Worm (Caenorhabditis elegans) whole organism, L1 larva: Measurements from ENCODE around the gene ZC477.4.

Source experiments
- C34B4.2 ChIP-seq: sonication (generic microtip); optimal IDR thresholded peaks from 2 replicates; lab custom pipeline; 2017; ENCODE audit warnings: mild to moderate bottlenecking, missing genetic modification characterization, missing compliant biosample characterization
- aly-2 ChIP-seq: fragments of 150-350 bp; optimal IDR thresholded peaks from 2 replicates; lab custom pipeline; 2014; ENCODE audit warnings: missing biosample characterization, missing genetic modification characterization
- ama-1 ChIP-seq: fragments of 150-350 bp; optimal IDR thresholded peaks from 2 replicates; lab custom pipeline; 2014
- blmp-1 ChIP-seq: fragments of 150-350 bp; optimal IDR thresholded peaks from 2 replicates; lab custom pipeline; 2014; ENCODE audit warnings: missing biosample characterization, missing genetic modification characterization
- ceh-63 ChIP-seq: fragments of 200-800 bp; sonication (Bioruptor generic); optimal IDR thresholded peaks from 2 replicates; lab custom pipeline; 2018; ENCODE audit warnings: mild to moderate bottlenecking, missing genetic modification characterization, missing compliant biosample characterization
- ces-1 ChIP-seq: fragments of 150-350 bp; optimal IDR thresholded peaks from 2 replicates; lab custom pipeline; 2014; ENCODE audit warnings: missing biosample characterization, missing genetic modification reagents, missing genetic modification characterization
- efl-1 ChIP-seq, 4 experiments: fragments of 150-350 bp; optimal IDR thresholded peaks in 3 of 4; peaks in 1 of 4; 1 replicate in 1 of 4; 2 replicates in 3 of 4; lab custom pipeline; 2014; ENCODE audit warnings: missing biosample characterization in 2 of 4, missing genetic modification characterization in 2 of 4, missing genetic modification reagents in 2 of 4
- elt-3 ChIP-seq, 6 experiments: fragments of 150-350 bp in 1 of 6; sonication (generic microtip); optimal IDR thresholded peaks; 2 replicates each; lab custom pipeline; 2017 to 2018; ENCODE audit warnings: missing biosample characterization in 6 of 6, missing genetic modification characterization in 6 of 6, inconsistent platforms in 1 of 6
- fos-1 ChIP-seq: fragments of 150-350 bp; optimal IDR thresholded peaks from 2 replicates; lab custom pipeline; 2014; ENCODE audit warnings: missing biosample characterization, missing genetic modification characterization
- grh-1 ChIP-seq: fragments of 200-800 bp; sonication (Bioruptor generic); IDR thresholded peaks from 2 replicates; pipeline ENCODE4 v1.3.6; 2022; ENCODE audit warnings: missing genetic modification reagents, missing genetic modification characterization, missing compliant biosample characterization
- hpl-2 ChIP-seq: fragments of 150-350 bp; optimal IDR thresholded peaks from 2 replicates; lab custom pipeline; 2014; ENCODE audit warnings: missing biosample characterization, missing genetic modification reagents, missing genetic modification characterization
- lin-14 ChIP-seq: fragments of 200-800 bp; sonication (Bioruptor generic); optimal IDR thresholded peaks from 2 replicates; lab custom pipeline; 2018; ENCODE audit warnings: mild to moderate bottlenecking, missing genetic modification characterization, moderate library complexity, missing compliant biosample characterization
- lin-35 ChIP-seq, 2 experiments: fragments of 150-350 bp; optimal IDR thresholded peaks; 2 replicates each; lab custom pipeline; 2014; ENCODE audit warnings: missing biosample characterization in 2 of 2, missing genetic modification characterization in 2 of 2, missing genetic modification reagents in 2 of 2
- lir-3 ChIP-seq: sonication (generic microtip); optimal IDR thresholded peaks from 2 replicates; lab custom pipeline; 2016; ENCODE audit warnings: mild to moderate bottlenecking, missing genetic modification characterization, moderate library complexity, missing compliant biosample characterization; ENCODE audit not compliant: poor library complexity
- lsy-2 ChIP-seq, 2 experiments: fragments of 150-350 bp; optimal IDR thresholded peaks; 2 replicates each; lab custom pipeline; 2014; ENCODE audit warnings: missing biosample characterization in 2 of 2, missing genetic modification characterization in 2 of 2
- mdl-1 ChIP-seq, 2 experiments: fragments of 150-350 bp; optimal IDR thresholded peaks; 2 replicates each; lab custom pipeline; 2014 to 2017; ENCODE audit warnings: missing biosample characterization in 2 of 2, missing genetic modification characterization in 2 of 2, inconsistent platforms in 1 of 2
- nhr-47 ChIP-seq: sonication (generic microtip); optimal IDR thresholded peaks from 2 replicates; lab custom pipeline; 2016; ENCODE audit warnings: mild to moderate bottlenecking, missing genetic modification characterization, moderate library complexity, missing compliant biosample characterization
- nhr-71 ChIP-seq: sonication (generic microtip); optimal IDR thresholded peaks from 2 replicates; lab custom pipeline; 2016; ENCODE audit warnings: mild to moderate bottlenecking, missing genetic modification characterization, moderate library complexity, missing compliant biosample characterization
- nhr-85 ChIP-seq: sonication (generic microtip); peaks from one replicate; lab custom pipeline; 2016; ENCODE audit warnings: missing genetic modification characterization, inconsistent platforms, missing compliant biosample characterization
- nhr-90 ChIP-seq: sonication (generic microtip); optimal IDR thresholded peaks from 2 replicates; lab custom pipeline; 2016; ENCODE audit warnings: mild to moderate bottlenecking, missing genetic modification characterization, missing compliant biosample characterization; ENCODE audit not compliant: poor library complexity
- pax-3 ChIP-seq: fragments of 200-800 bp; sonication (Bioruptor generic); optimal IDR thresholded peaks from 2 replicates; lab custom pipeline; 2018; ENCODE audit warnings: mild to moderate bottlenecking, missing genetic modification characterization, moderate library complexity, missing compliant biosample characterization
- pqm-1 ChIP-seq: sonication (generic microtip); optimal IDR thresholded peaks from 3 replicates; lab custom pipeline; 2017; ENCODE audit warnings: missing biosample characterization, missing genetic modification characterization
- rnt-1 ChIP-seq: sonication (generic microtip); optimal IDR thresholded peaks from 2 replicates; lab custom pipeline; 2016; ENCODE audit warnings: mild to moderate bottlenecking, missing genetic modification characterization, moderate library complexity, missing compliant biosample characterization
- sox-4 ChIP-seq: sonication (generic microtip); optimal IDR thresholded peaks from 2 replicates; lab custom pipeline; 2016; ENCODE audit warnings: missing genetic modification characterization, missing compliant biosample characterization
- sptf-1 ChIP-seq: fragments of 150-350 bp; optimal IDR thresholded peaks from 2 replicates; lab custom pipeline; 2014; ENCODE audit warnings: missing biosample characterization, missing genetic modification characterization
- tlp-1 ChIP-seq: fragments of 150-350 bp; optimal IDR thresholded peaks from 2 replicates; lab custom pipeline; 2014; ENCODE audit warnings: missing biosample characterization, missing genetic modification characterization
- unc-130 ChIP-seq: fragments of 150-350 bp; optimal IDR thresholded peaks from 2 replicates; lab custom pipeline; 2017; ENCODE audit warnings: missing biosample characterization, missing genetic modification characterization, inconsistent platforms
- unc-86 ChIP-seq: sonication (generic microtip); optimal IDR thresholded peaks from 2 replicates; lab custom pipeline; 2016; ENCODE audit warnings: missing genetic modification characterization, missing compliant biosample characterization
- vab-15 ChIP-seq: sonication (generic microtip); optimal IDR thresholded peaks from 2 replicates; lab custom pipeline; 2017; ENCODE audit warnings: missing genotype, mild to moderate bottlenecking, missing genetic modification characterization, missing compliant biosample characterization
- xbp-1 ChIP-seq: sonication (generic microtip); optimal IDR thresholded peaks from 2 replicates; lab custom pipeline; 2016; ENCODE audit warnings: missing genetic modification characterization, missing compliant biosample characterization
- zip-4 ChIP-seq: fragments of 200-800 bp; sonication (Bioruptor generic); optimal IDR thresholded peaks from 2 replicates; lab custom pipeline; 2018; ENCODE audit warnings: mild to moderate bottlenecking, missing genetic modification characterization, moderate library complexity, missing compliant biosample characterization
- ztf-11 ChIP-seq, 2 experiments: sonication (generic microtip); optimal IDR thresholded peaks; 2 replicates each; lab custom pipeline; 2016 to 2017; ENCODE audit warnings: missing genetic modification characterization in 2 of 2, missing biosample characterization in 1 of 2, missing compliant biosample characterization in 1 of 2
- ztf-4 ChIP-seq: fragments of 150-350 bp; optimal IDR thresholded peaks from 2 replicates; lab custom pipeline; 2014; ENCODE audit warnings: missing biosample characterization, missing genetic modification characterization

The ZC477.4 gene

ce11 chrIV:7083976-7084375 lies 14.6 kb downstream of the ZC477.4 start:
- no peak for TF ChIP-seq xbp-1
- no peak for TF ChIP-seq C34B4.2
- TF ChIP-seq grh-1: no peak
- TF ChIP-seq lin-14: no peak
- no peak for TF ChIP-seq lin-35 (GFP tag; optimal IDR thresholded peaks at IDR 0.05; lab: Kevin White, UChicago)
- no peak for TF ChIP-seq ztf-4
- TF ChIP-seq sox-4 (tag; lab: Kevin White, UChicago): no peak

ce11 chrIV:7083382-7083784 lies 15.2 kb downstream of the ZC477.4 start, which contains the start of gene Y43B11AR.3:
Gene Y43B11AR.3 (minus strand): TSS chrIV:7083716.
- TF ChIP-seq efl-1 (optimal IDR thresholded peaks at IDR 0.05; lab: Kevin White, UChicago): peak; percentile 9 to 12
- peak in 1 of 2 experiments; percentile 22 for TF ChIP-seq efl-1 (GFP tag; optimal IDR thresholded peaks at IDR 0.05 in 1 of 2; lab: Kevin White, UChicago)
- no peak for TF ChIP-seq lin-35 (GFP tag; optimal IDR thresholded peaks at IDR 0.05; lab: Kevin White, UChicago)
- TF ChIP-seq fos-1 (tag; lab: Kevin White, UChicago): peak; percentile 44
- TF ChIP-seq rnt-1 (tag; lab: Kevin White, UChicago): peak; percentile 30
- TF ChIP-seq vab-15 (tag; lab: Kevin White, UChicago): no peak
- TF ChIP-seq nhr-85: peak; percentile 56
- TF ChIP-seq nhr-71 (tag; lab: Kevin White, UChicago): peak; percentile 46
- TF ChIP-seq ama-1 (lab: Kevin White, UChicago): peak; percentile 49
- TF ChIP-seq nhr-47 (tag; lab: Kevin White, UChicago): peak; percentile 8
- peak; percentile 78 for TF ChIP-seq aly-2 (tag; lab: Kevin White, UChicago)
- peak in 1 of 2 experiments; percentile 14 for TF ChIP-seq lsy-2 (tag; optimal IDR thresholded peaks at IDR 0.05; lab: Kevin White, UChicago)
- TF ChIP-seq sptf-1 (tag; lab: Kevin White, UChicago): no peak
- peak; percentile 34 for TF ChIP-seq nhr-90 (tag; lab: Kevin White, UChicago)
- TF ChIP-seq ztf-11 (tag; optimal IDR thresholded peaks at IDR 0.05; lab: Kevin White, UChicago): no peak
- TF ChIP-seq, all 84 proteins: peak for 10

ce11 chrIV:7081214-7081613 lies 17.4 kb downstream of the ZC477.4 start, which contains the start of gene Y43B11AR.1:
Gene Y43B11AR.1 (plus strand): TSS chrIV:7081514.
- TF ChIP-seq zip-4 (GFP tag; lab: Kevin White, UChicago) (no peak), unc-86 (tag; lab: Kevin White, UChicago) (no peak)

- TF ChIP-seq ces-1 (GFP tag; lab: Kevin White, UChicago) (no peak), tlp-1 (no peak), rnt-1 (tag; lab: Kevin White, UChicago) (no peak), mdl-1 (tag; optimal IDR thresholded peaks at IDR 0.05; lab: Kevin White, UChicago) (no peak), vab-15 (tag; lab: Kevin White, UChicago) (no peak), xbp-1 (no peak), elt-3 (tag; optimal IDR thresholded peaks at IDR 0.05; lab: Kevin White, UChicago) (no peak), pax-3 (no peak), blmp-1 (tag; lab: Kevin White, UChicago) (no peak), efl-1 (optimal IDR thresholded peaks at IDR 0.05; lab: Kevin White, UChicago) (no peak), efl-1 (GFP tag; optimal IDR thresholded peaks at IDR 0.05 in 1 of 2; lab: Kevin White, UChicago) (no peak), unc-130 (tag; lab: Kevin White, UChicago) (no peak), ceh-63 (GFP tag; lab: Kevin White, UChicago) (no peak), pqm-1 (tag; lab: Kevin White, UChicago) (no peak)
Measured at ce11 chrIV:7075063-7075462, 23.5 kb downstream of the ZC477.4 start, which contains the start of gene srg-50. Gene srg-50 (minus strand): TSS chrIV:7075163.

- TF ChIP-seq lir-3 (no peak), ceh-63 (GFP tag; lab: Kevin White, UChicago) (no peak), fos-1 (tag; lab: Kevin White, UChicago) (no peak), ama-1 (lab: Kevin White, UChicago) (no peak), hpl-2 (no peak)
- TF ChIP-seq, all 84 proteins: peak for 0
Measured at ce11 chrIV:7072110-7072509, 26.5 kb downstream of the ZC477.4 start, which contains the start of gene srg-48. Gene srg-48 (plus strand): TSS chrIV:7072410.
